Fruit fly (Drosophila melanogaster) whole organism: ENCODE measurements around the gene CG13895.

Source experiments
- CG8478 ChIP-seq: fragments of >200 bp; optimal IDR thresholded peaks from 2 replicates; lab custom pipeline; 2018; ENCODE audit warnings: inconsistent platforms
- Dll ChIP-seq: fragments of >200 bp; optimal IDR thresholded peaks from 2 replicates; lab custom pipeline; 2017
- EcR ChIP-seq, 2 experiments: fragments of >200 bp; optimal IDR thresholded peaks; 2 replicates each; lab custom pipeline; 2017; ENCODE audit warnings: missing biosample characterization in 2 of 2, missing genetic modification characterization in 2 of 2, missing genetic modification reagents in 2 of 2
- pan ChIP-seq: fragments of >200 bp; optimal IDR thresholded peaks from 2 replicates; lab custom pipeline; 2017
- psq ChIP-seq: fragments of >200 bp; optimal IDR thresholded peaks from 2 replicates; lab custom pipeline; 2017
- usp ChIP-seq: fragments of >200 bp; optimal IDR thresholded peaks from 2 replicates; lab custom pipeline; 2017; ENCODE audit warnings: missing biosample characterization, missing genetic modification characterization, mixed read lengths

Gene CG13895

dm6 chr3L:673324-673723 is 34.7 kb downstream of the CG13895 start:
- TF ChIP-seq CG8478 (lab: Kevin White, UChicago) (no peak), Dll (lab: Kevin White, UChicago) (no peak)

dm6 chr3L:666544-666943 is 41.5 kb downstream of the CG13895 start:
- TF ChIP-seq psq (lab: Kevin White, UChicago) (no peak), Dll (lab: Kevin White, UChicago) (no peak), CG8478 (lab: Kevin White, UChicago) (no peak), pan (lab: Kevin White, UChicago) (no peak)

dm6 chr3L:663880-664279 is 44.1 kb downstream of the CG13895 start:
- TF ChIP-seq CG8478 (lab: Kevin White, UChicago), result no peak
- no peak for TF ChIP-seq Dll (lab: Kevin White, UChicago)

dm6 chr3L:660314-661075 is 47.5 kb downstream of the CG13895 start:
- TF ChIP-seq usp (no peak), EcR (GFP tag; optimal IDR thresholded peaks at IDR 0.05; lab: Kevin White, UChicago) (no peak), CG8478 (lab: Kevin White, UChicago) (no peak), psq (lab: Kevin White, UChicago) (no peak), Dll (lab: Kevin White, UChicago) (no peak)

dm6 chr3L:658279-658678 is 49.7 kb downstream of the CG13895 start:
- TF ChIP-seq psq (lab: Kevin White, UChicago), result no peak
